Fruit fly (Drosophila melanogaster) whole organism, embryonic: ENCODE data around the gene CG3632.

Source experiments
- CG10959 ChIP-seq: fragments of 200-800 bp; sonication (Bioruptor generic); IDR thresholded peaks from 2 replicates; pipeline ENCODE4 v1.3.6; 2022; ENCODE audit warnings: missing biosample characterization, missing genetic modification characterization
- CG11085 ChIP-seq: fragments of 200-800 bp; sonication (Bioruptor generic); IDR thresholded peaks from 2 replicates; pipeline ENCODE4 v1.3.6; 2022; ENCODE audit warnings: missing biosample characterization, missing genetic modification characterization
- CG12659 ChIP-seq: fragments of 200-800 bp; sonication (Bioruptor generic); optimal IDR thresholded peaks from 3 replicates; lab custom pipeline; 2017; ENCODE audit warnings: mild to moderate bottlenecking, missing biosample characterization, missing genetic modification reagents, missing genetic modification characterization
- CG1647 ChIP-seq: fragments of 200-800 bp; sonication (Bioruptor generic); optimal IDR thresholded peaks from 3 replicates; lab custom pipeline; 2016; ENCODE audit warnings: missing biosample characterization, missing genetic modification characterization
- CG30431 ChIP-seq: fragments of 200-800 bp; sonication (Bioruptor generic); optimal IDR thresholded peaks from 2 replicates; lab custom pipeline; 2017; ENCODE audit warnings: missing biosample characterization, missing genetic modification characterization
- CG31388 ChIP-seq: fragments of 200-800 bp; sonication (Bioruptor generic); optimal IDR thresholded peaks from 2 replicates; lab custom pipeline; 2016; ENCODE audit warnings: missing biosample characterization, missing genetic modification characterization
- CG34376 ChIP-seq: fragments of 200-800 bp; sonication (Bioruptor generic); optimal IDR thresholded peaks from 2 replicates; lab custom pipeline; 2018; ENCODE audit warnings: missing biosample characterization, mild to moderate bottlenecking, missing genetic modification characterization
- CG4820 ChIP-seq: fragments of 200-800 bp; sonication (Bioruptor generic); optimal IDR thresholded peaks from 3 replicates; lab custom pipeline; 2016; ENCODE audit warnings: missing biosample characterization, missing genetic modification characterization
- CG5180 ChIP-seq: fragments of 200-800 bp; sonication (Bioruptor generic); optimal IDR thresholded peaks from 3 replicates; lab custom pipeline; 2017; ENCODE audit warnings: missing biosample characterization, missing genetic modification characterization, mild to moderate bottlenecking, moderate library complexity, missing genetic modification reagents
- CG5953 ChIP-seq: fragments of 200-800 bp; sonication (Bioruptor generic); IDR thresholded peaks from 2 replicates; pipeline ENCODE4 v1.3.6; 2022; ENCODE audit warnings: missing biosample characterization, missing genetic modification characterization
- CG6791 ChIP-seq: fragments of 200-800 bp; sonication (Bioruptor generic); IDR thresholded peaks from 3 replicates; pipeline ENCODE4 v1.3.6; 2022; ENCODE audit warnings: missing biosample characterization, missing genetic modification characterization; ENCODE audit not compliant: partially characterized antibody
- CG7928 ChIP-seq: fragments of 200-800 bp; sonication (Bioruptor generic); optimal IDR thresholded peaks from 2 replicates; lab custom pipeline; 2017; ENCODE audit warnings: missing biosample characterization, mild to moderate bottlenecking, missing genetic modification characterization
- CG8290 ChIP-seq, 3 experiments: fragments of 200-800 bp; sonication (Bioruptor generic); optimal IDR thresholded peaks; 2 replicates each; lab custom pipeline; 2016 to 2019; ENCODE audit warnings: missing biosample characterization in 3 of 3, missing genetic modification characterization in 3 of 3, mild to moderate bottlenecking in 2 of 3, moderate library complexity in 1 of 3
- Chrac-16 ChIP-seq: fragments of 200-800 bp; sonication (Bioruptor generic); optimal IDR thresholded peaks from 3 replicates; lab custom pipeline; 2016; ENCODE audit warnings: missing biosample characterization, missing genetic modification characterization
- D19B ChIP-seq: fragments of 200-800 bp; sonication (Bioruptor generic); optimal IDR thresholded peaks from 2 replicates; lab custom pipeline; 2017; ENCODE audit warnings: missing biosample characterization, mild to moderate bottlenecking, missing genetic modification characterization
- Doc2 ChIP-seq: fragments of 200-800 bp; sonication (Bioruptor generic); IDR thresholded peaks from 2 replicates; pipeline ENCODE4 v1.3.6; 2022; ENCODE audit warnings: missing biosample characterization, missing genetic modification characterization
- Elba2 ChIP-seq: fragments of 200-800 bp; sonication (Bioruptor generic); optimal IDR thresholded peaks from 3 replicates; lab custom pipeline; 2016; ENCODE audit warnings: missing biosample characterization, missing genetic modification characterization
- Gsc ChIP-seq: fragments of 200-800 bp; sonication (Bioruptor generic); IDR thresholded peaks from 2 replicates; pipeline ENCODE4 v1.3.6; 2022; ENCODE audit warnings: missing biosample characterization, missing genetic modification characterization
- HmgZ ChIP-seq: fragments of 200-800 bp; sonication (Bioruptor generic); optimal IDR thresholded peaks from 2 replicates; lab custom pipeline; 2018; ENCODE audit warnings: missing biosample characterization, mild to moderate bottlenecking, missing genetic modification characterization
- Lhr ChIP-seq: fragments of 200-800 bp; sonication (Bioruptor generic); optimal IDR thresholded peaks from 3 replicates; lab custom pipeline; 2017; ENCODE audit warnings: mild to moderate bottlenecking, missing biosample characterization, missing genetic modification reagents, missing genetic modification characterization
- MESR4 ChIP-seq: fragments of 200-800 bp; sonication (Bioruptor generic); optimal IDR thresholded peaks from 2 replicates; lab custom pipeline; 2018; ENCODE audit warnings: missing biosample characterization, mild to moderate bottlenecking, missing genetic modification characterization, moderate library complexity
- NC2β ChIP-seq: fragments of 200-800 bp; sonication (Bioruptor generic); optimal IDR thresholded peaks from 2 replicates; lab custom pipeline; 2016; ENCODE audit warnings: missing biosample characterization, missing genetic modification characterization
- NFAT ChIP-seq: fragments of 200-800 bp; sonication (Bioruptor generic); IDR thresholded peaks from 2 replicates; pipeline ENCODE4 v1.3.6; 2022; ENCODE audit warnings: missing biosample characterization, missing genetic modification characterization
- Pdp1 ChIP-seq, 2 experiments: fragments of 200-800 bp; sonication (Bioruptor generic); optimal IDR thresholded peaks; 3 replicates each; lab custom pipeline; 2016; ENCODE audit warnings: missing biosample characterization in 2 of 2, missing genetic modification characterization in 2 of 2, mild to moderate bottlenecking in 1 of 2, moderate library complexity in 1 of 2
- Sry-δ ChIP-seq: fragments of 200-800 bp; sonication (Bioruptor generic); optimal IDR thresholded peaks from 2 replicates; lab custom pipeline; 2016; ENCODE audit warnings: missing biosample characterization, missing genetic modification characterization
- Xrp1 ChIP-seq: fragments of 200-800 bp; sonication (Bioruptor generic); IDR thresholded peaks from 2 replicates; pipeline ENCODE4 v1.3.6; 2022; ENCODE audit warnings: missing biosample characterization, missing genetic modification characterization
- YL-1 ChIP-seq: fragments of 200-800 bp; sonication (Bioruptor generic); optimal IDR thresholded peaks from 3 replicates; lab custom pipeline; 2017; ENCODE audit warnings: missing biosample characterization, mild to moderate bottlenecking, missing genetic modification characterization
- aop ChIP-seq: fragments of 200-800 bp; sonication (Bioruptor generic); IDR thresholded peaks from 2 replicates; pipeline ENCODE4 v1.3.6; 2022; ENCODE audit warnings: missing biosample characterization, missing genetic modification characterization
- ap ChIP-seq: fragments of 200-800 bp; sonication (Bioruptor generic); IDR thresholded peaks from 2 replicates; pipeline ENCODE4 v1.3.6; 2022; ENCODE audit warnings: missing biosample characterization, missing genetic modification characterization
- bab2 ChIP-seq: fragments of 200-800 bp; sonication (Bioruptor generic); optimal IDR thresholded peaks from 2 replicates; lab custom pipeline; 2016; ENCODE audit warnings: missing biosample characterization, missing genetic modification characterization
- bbx ChIP-seq: fragments of 200-800 bp; sonication (Bioruptor generic); IDR thresholded peaks from 2 replicates; pipeline ENCODE4 v1.3.6; 2022; ENCODE audit warnings: missing biosample characterization, missing genetic modification characterization; ENCODE audit not compliant: partially characterized antibody
- cg ChIP-seq: fragments of 200-800 bp; sonication (Bioruptor generic); optimal IDR thresholded peaks from 3 replicates; lab custom pipeline; 2019; ENCODE audit warnings: missing biosample characterization, mild to moderate bottlenecking, missing genetic modification characterization, moderate library complexity
- chif ChIP-seq, 2 experiments: fragments of 200-800 bp; sonication (Bioruptor generic); optimal IDR thresholded peaks; 3 replicates each; lab custom pipeline; 2016; ENCODE audit warnings: missing biosample characterization in 2 of 2, missing genetic modification characterization in 2 of 2
- chinmo ChIP-seq: fragments of 200-800 bp; sonication (Bioruptor generic); IDR thresholded peaks from 4 replicates; pipeline ENCODE4 v1.3.6; 2022; ENCODE audit warnings: missing biosample characterization, missing genetic modification characterization; ENCODE audit not compliant: partially characterized antibody
- crol ChIP-seq: fragments of 200-800 bp; sonication (Bioruptor generic); IDR thresholded peaks from 2 replicates; pipeline ENCODE4 v1.3.6; 2022; ENCODE audit warnings: missing biosample characterization, missing genetic modification characterization
- crp ChIP-seq, 2 experiments: fragments of 200-800 bp; sonication (Bioruptor generic); optimal IDR thresholded peaks; 2 replicates in 1 of 2; 3 replicates in 1 of 2; lab custom pipeline; 2017; ENCODE audit warnings: missing biosample characterization in 2 of 2, missing genetic modification characterization in 2 of 2, mild to moderate bottlenecking in 1 of 2, moderate library complexity in 1 of 2
- dmrt99B ChIP-seq: fragments of 200-800 bp; sonication (Bioruptor generic); optimal IDR thresholded peaks from 2 replicates; lab custom pipeline; 2018; ENCODE audit warnings: missing biosample characterization, mild to moderate bottlenecking, missing genetic modification characterization, moderate library complexity
- dpn ChIP-seq, 2 experiments: fragments of 200-800 bp; sonication (Bioruptor generic); optimal IDR thresholded peaks; 3 replicates each; lab custom pipeline; 2016; ENCODE audit warnings: missing biosample characterization in 2 of 2, missing genetic modification characterization in 2 of 2
- exex ChIP-seq: fragments of 200-800 bp; sonication (Bioruptor generic); optimal IDR thresholded peaks from 4 replicates; lab custom pipeline; 2018; ENCODE audit warnings: missing biosample characterization, mild to moderate bottlenecking, missing genetic modification characterization, moderate library complexity
- insv ChIP-seq, 2 experiments: fragments of 200-800 bp; sonication (Bioruptor generic); optimal IDR thresholded peaks; 3 replicates each; lab custom pipeline; 2016 to 2018; ENCODE audit warnings: missing biosample characterization in 2 of 2, missing genetic modification characterization in 2 of 2
- kah ChIP-seq: fragments of 200-800 bp; sonication (Bioruptor generic); optimal IDR thresholded peaks from 2 replicates; lab custom pipeline; 2018; ENCODE audit warnings: missing biosample characterization, mild to moderate bottlenecking, missing genetic modification characterization
- pum ChIP-seq: fragments of 200-800 bp; sonication (Bioruptor generic); optimal IDR thresholded peaks from 2 replicates; lab custom pipeline; 2016; ENCODE audit warnings: missing biosample characterization, missing genetic modification characterization
- run ChIP-seq: fragments of 200-800 bp; sonication (Bioruptor generic); optimal IDR thresholded peaks from 3 replicates; lab custom pipeline; 2018; ENCODE audit warnings: missing biosample characterization, mild to moderate bottlenecking, missing genetic modification characterization
- sens ChIP-seq: fragments of 200-800 bp; sonication (Bioruptor generic); peaks from one replicate; lab custom pipeline; 2016; ENCODE audit warnings: missing biosample characterization, missing genetic modification characterization
- slbo ChIP-seq: fragments of 200-800 bp; sonication (Bioruptor generic); IDR thresholded peaks from 2 replicates; pipeline ENCODE4 v1.3.6; 2022; ENCODE audit warnings: missing biosample characterization, missing genetic modification characterization
- usp ChIP-seq: fragments of >200 bp; optimal IDR thresholded peaks from 2 replicates; lab custom pipeline; 2017; ENCODE audit warnings: missing biosample characterization, missing genetic modification characterization
- vvl ChIP-seq: fragments of 200-800 bp; sonication (Bioruptor generic); IDR thresholded peaks from 2 replicates; pipeline ENCODE4 v1.3.6; 2022; ENCODE audit warnings: missing biosample characterization, missing genetic modification characterization
- zen2 ChIP-seq: fragments of 200-800 bp; sonication (Bioruptor generic); IDR thresholded peaks from 3 replicates; pipeline ENCODE4 v1.3.6; 2022; ENCODE audit warnings: missing biosample characterization, missing genetic modification characterization; ENCODE audit not compliant: partially characterized antibody

Gene CG3632

dm6 chrX:16275168-16275853 lies 21.2 kb upstream of the CG3632 start:
- TF ChIP-seq MESR4 (GFP tag; lab: Kevin White, UChicago) (peak; percentile 60), kah (GFP tag; lab: Kevin White, UChicago) (peak; percentile 34), insv (GFP tag; optimal IDR thresholded peaks at IDR 0.05; lab: Kevin White, UChicago) (peak in 1 of 2 experiments; percentile 57), zen2 (GFP tag; lab: Robert Waterston, UW) (no peak), CG34376 (GFP tag; lab: Kevin White, UChicago) (peak; percentile 0), CG5180 (GFP tag; lab: Kevin White, UChicago) (peak; percentile 58), Pdp1 (GFP tag; optimal IDR thresholded peaks at IDR 0.05; lab: Kevin White, UChicago) (peak in 1 of 2 experiments; percentile 38), cg (peak; percentile 89), chinmo (GFP tag; lab: Robert Waterston, UW) (0 out of 4 replicates have a peak, but pooled peaks have one; percentile 14), crp (GFP tag; optimal IDR thresholded peaks at IDR 0.05; lab: Kevin White, UChicago) (peak in 1 of 2 experiments; percentile 64), CG12659 (no peak), sens (peak; percentile 83), aop (GFP tag; lab: Robert Waterston, UW) (no peak), Elba2 (GFP tag; lab: Kevin White, UChicago) (peak; percentile 93), slbo (GFP tag; lab: Robert Waterston, UW) (no peak), YL-1 (GFP tag; lab: Kevin White, UChicago) (peak; percentile 43), CG7928 (GFP tag; lab: Kevin White, UChicago) (no peak), bbx (GFP tag; lab: Robert Waterston, UW) (peak; percentile 28)

dm6 chrX:16275854-16276338 lies 20.6 kb upstream of the CG3632 start, which contains the start of the genes kat80 and Prosalpha4:
kat80 (minus strand) TSS chrX:16276180.
Prosalpha4 (plus strand) TSS chrX:16276270.
- TF ChIP-seq NC2β, result no peak
- no peak for TF ChIP-seq chif (GFP tag; optimal IDR thresholded peaks at IDR 0.05; lab: Kevin White, UChicago)
- TF ChIP-seq HmgZ (tag; lab: Kevin White, UChicago), result no peak
- no peak for TF ChIP-seq Doc2
- no peak for TF ChIP-seq run (tag; lab: Kevin White, UChicago)
- no peak for TF ChIP-seq pum (GFP tag; lab: Kevin White, UChicago)
- peak; percentile 70 for TF ChIP-seq exex (tag; lab: Kevin White, UChicago)
- TF ChIP-seq dpn (GFP tag; optimal IDR thresholded peaks at IDR 0.05; lab: Kevin White, UChicago), result peak; percentile 13 to 43
- TF ChIP-seq CG4820 (GFP tag; lab: Kevin White, UChicago), result no peak
- no peak for TF ChIP-seq usp
- peak; percentile 75 for TF ChIP-seq CG8290 (GFP tag; optimal IDR thresholded peaks at IDR 0.05; lab: Kevin White, UChicago)
- no peak for TF ChIP-seq CG8290 (tag; optimal IDR thresholded peaks at IDR 0.05; lab: Kevin White, UChicago)
- TF ChIP-seq CG1647, result no peak
- TF ChIP-seq Chrac-16, result no peak
- TF ChIP-seq CG31388 (GFP tag; lab: Kevin White, UChicago), result no peak
- no peak for TF ChIP-seq CG10959 (GFP tag; lab: Robert Waterston, UW)
- TF ChIP-seq CG11085, result no peak
- no peak for TF ChIP-seq Xrp1 (GFP tag; lab: Robert Waterston, UW)
- TF ChIP-seq vvl, result peak; percentile 39; the same call in 1 of the 2 replicates
- TF ChIP-seq bab2 (GFP tag; lab: Kevin White, UChicago), result no peak
- TF ChIP-seq CG5953, result no peak
- TF ChIP-seq CG30431 (GFP tag; lab: Kevin White, UChicago), result no peak
- no peak for TF ChIP-seq Gsc (GFP tag; lab: Robert Waterston, UW)
- TF ChIP-seq D19B (GFP tag; lab: Kevin White, UChicago), result no peak
- peak; percentile 60 for TF ChIP-seq NFAT (GFP tag; lab: Robert Waterston, UW)
- peak; percentile 42; the same call in 2 of the 3 replicates for TF ChIP-seq CG6791 (GFP tag; lab: Robert Waterston, UW)
- peak; percentile 25 for TF ChIP-seq Sry-δ (GFP tag; lab: Kevin White, UChicago)
- TF ChIP-seq crol (GFP tag; lab: Robert Waterston, UW), result no peak
- peak; percentile 32 for TF ChIP-seq dmrt99B
- no peak for TF ChIP-seq insv (GFP tag; optimal IDR thresholded peaks at IDR 0.05; lab: Kevin White, UChicago)
- TF ChIP-seq ap (GFP tag; lab: Robert Waterston, UW), result no peak
- no peak for TF ChIP-seq Lhr
